Worm (Caenorhabditis elegans) whole organism, L2 larva: ENCODE results near the gene B0563.10.

Experiments used
- C34F6.9 ChIP-seq: fragments of 150-350 bp; optimal IDR thresholded peaks from 2 replicates; lab custom pipeline; 2014; ENCODE audit warnings: missing biosample characterization, missing genetic modification characterization
- R02D3.7 ChIP-seq: fragments of 150-350 bp; optimal IDR thresholded peaks from 2 replicates; lab custom pipeline; 2014; ENCODE audit warnings: missing biosample characterization, missing genetic modification characterization
- Y55F3AM.14 ChIP-seq: fragments of 200-800 bp; sonication (Bioruptor generic); optimal IDR thresholded peaks from 2 replicates; lab custom pipeline; 2018; ENCODE audit warnings: mild to moderate bottlenecking, missing genetic modification characterization, missing compliant biosample characterization
- ZK546.5 ChIP-seq: sonication (generic microtip); optimal IDR thresholded peaks from 2 replicates; lab custom pipeline; 2017; ENCODE audit warnings: missing biosample characterization, missing genetic modification characterization
- aly-2 ChIP-seq: fragments of 150-350 bp; optimal IDR thresholded peaks from 2 replicates; lab custom pipeline; 2014; ENCODE audit warnings: missing biosample characterization, missing genetic modification characterization
- blmp-1 ChIP-seq: sonication (generic microtip); optimal IDR thresholded peaks from 2 replicates; lab custom pipeline; 2017; ENCODE audit warnings: missing genetic modification characterization, mild to moderate bottlenecking, missing compliant biosample characterization, antibody characterized with exemption, moderate library complexity; ENCODE audit not compliant: insufficient read depth
- ceh-16 ChIP-seq: fragments of 150-350 bp; optimal IDR thresholded peaks from 2 replicates; lab custom pipeline; 2014; ENCODE audit warnings: missing biosample characterization, missing genetic modification characterization
- ceh-82 ChIP-seq: fragments of 150-350 bp; optimal IDR thresholded peaks from 2 replicates; lab custom pipeline; 2014; ENCODE audit warnings: missing biosample characterization, missing genetic modification characterization
- crh-2 ChIP-seq: sonication (generic microtip); optimal IDR thresholded peaks from 2 replicates; lab custom pipeline; 2017; ENCODE audit warnings: missing biosample characterization, missing genetic modification characterization
- dmd-4 ChIP-seq: sonication (generic microtip); optimal IDR thresholded peaks from 2 replicates; lab custom pipeline; 2017; ENCODE audit warnings: missing biosample characterization, missing genetic modification characterization
- elt-3 ChIP-seq: sonication (generic microtip); optimal IDR thresholded peaks from 2 replicates; lab custom pipeline; 2017; ENCODE audit warnings: missing biosample characterization, missing genetic modification characterization
- gmeb-1 ChIP-seq: fragments of 150-350 bp; optimal IDR thresholded peaks from 2 replicates; lab custom pipeline; 2014; ENCODE audit warnings: missing biosample characterization, missing genetic modification characterization
- lin-11 ChIP-seq: fragments of 150-350 bp; sonication (generic microtip); optimal IDR thresholded peaks from 2 replicates; lab custom pipeline; 2014; ENCODE audit warnings: missing biosample characterization, missing genetic modification characterization, inconsistent platforms, mixed read lengths
- lin-13 ChIP-seq: fragments of 150-350 bp; optimal IDR thresholded peaks from 2 replicates; lab custom pipeline; 2014; ENCODE audit warnings: missing biosample characterization, missing genetic modification reagents, missing genetic modification characterization
- lin-39 ChIP-seq: fragments of 150-350 bp; optimal IDR thresholded peaks from 2 replicates; lab custom pipeline; 2014; ENCODE audit warnings: missing biosample characterization, missing genetic modification reagents, missing genetic modification characterization
- lsy-2 ChIP-seq, 2 experiments: fragments of 150-350 bp in 1 of 2; sonication (generic microtip) in 1 of 2; optimal IDR thresholded peaks; 2 replicates each; lab custom pipeline; 2014 to 2017; ENCODE audit warnings: missing biosample characterization in 2 of 2, missing genetic modification characterization in 2 of 2
- mab-5 ChIP-seq: fragments of 150-350 bp; optimal IDR thresholded peaks from 2 replicates; lab custom pipeline; 2014; ENCODE audit warnings: missing biosample characterization, missing genetic modification characterization
- mbf-1 ChIP-seq: sonication (generic microtip); optimal IDR thresholded peaks from 2 replicates; lab custom pipeline; 2017; ENCODE audit warnings: missing biosample characterization, missing genetic modification characterization
- mdl-1 ChIP-seq, 2 experiments: fragments of 150-350 bp in 1 of 2; sonication (generic microtip) in 1 of 2; optimal IDR thresholded peaks; 2 replicates each; lab custom pipeline; 2017; ENCODE audit warnings: missing biosample characterization in 2 of 2, missing genetic modification characterization in 2 of 2
- nhr-10 ChIP-seq: sonication (generic microtip); optimal IDR thresholded peaks from 2 replicates; lab custom pipeline; 2017; ENCODE audit warnings: missing biosample characterization, missing genetic modification characterization
- nhr-11 ChIP-seq: fragments of 150-350 bp; optimal IDR thresholded peaks from 2 replicates; lab custom pipeline; 2014; ENCODE audit warnings: missing biosample characterization, missing genetic modification characterization
- nhr-12 ChIP-seq: fragments of 150-350 bp; optimal IDR thresholded peaks from 2 replicates; lab custom pipeline; 2014; ENCODE audit warnings: missing biosample characterization, missing genetic modification characterization
- nhr-21 ChIP-seq: fragments of 150-350 bp; optimal IDR thresholded peaks from 2 replicates; lab custom pipeline; 2014; ENCODE audit warnings: missing biosample characterization, missing genetic modification characterization
- nhr-23 ChIP-seq: fragments of 150-350 bp; optimal IDR thresholded peaks from 2 replicates; lab custom pipeline; 2014; ENCODE audit warnings: missing biosample characterization, missing genetic modification reagents, missing genetic modification characterization
- nhr-237 ChIP-seq: fragments of 150-350 bp; optimal IDR thresholded peaks from 2 replicates; lab custom pipeline; 2014; ENCODE audit warnings: missing biosample characterization, missing genetic modification characterization
- nhr-25 ChIP-seq: fragments of 150-350 bp; sonication (generic microtip); optimal IDR thresholded peaks from 3 replicates; lab custom pipeline; 2014; ENCODE audit warnings: missing biosample characterization, missing genetic modification characterization
- nhr-77 ChIP-seq: fragments of 150-350 bp; optimal IDR thresholded peaks from 2 replicates; lab custom pipeline; 2014; ENCODE audit warnings: missing biosample characterization, missing genetic modification characterization
- peb-1 ChIP-seq: fragments of 150-350 bp; optimal IDR thresholded peaks from 2 replicates; lab custom pipeline; 2014; ENCODE audit warnings: missing biosample characterization, missing genetic modification characterization
- sem-4 ChIP-seq: fragments of 150-350 bp; optimal IDR thresholded peaks from 2 replicates; lab custom pipeline; 2014; ENCODE audit warnings: missing biosample characterization, missing genetic modification reagents, missing genetic modification characterization
- sma-9 ChIP-seq, 2 experiments: fragments of 150-350 bp in 1 of 2; sonication (generic microtip) in 1 of 2; optimal IDR thresholded peaks; 2 replicates each; lab custom pipeline; 2014 to 2016; ENCODE audit warnings: missing genetic modification characterization in 2 of 2, mild to moderate bottlenecking in 1 of 2, missing biosample characterization in 1 of 2, missing compliant biosample characterization in 1 of 2, missing genetic modification reagents in 1 of 2, moderate library complexity in 1 of 2
- snpc-4 ChIP-seq: fragments of 150-350 bp; optimal IDR thresholded peaks from 2 replicates; lab custom pipeline; 2014; ENCODE audit warnings: missing biosample characterization, missing genetic modification characterization
- unc-62 ChIP-seq: fragments of 150-350 bp; optimal IDR thresholded peaks from 2 replicates; lab custom pipeline; 2014; ENCODE audit warnings: missing biosample characterization, missing genetic modification reagents, missing genetic modification characterization
- zag-1 ChIP-seq: fragments of 150-350 bp; optimal IDR thresholded peaks from 2 replicates; lab custom pipeline; 2014; ENCODE audit warnings: missing biosample characterization, missing genetic modification characterization
- ztf-1 ChIP-seq: fragments of 200-800 bp; sonication (Bioruptor generic); conservative IDR thresholded peaks from 2 replicates; pipeline ENCODE4 v1.3.6; 2022; ENCODE audit warnings: missing genetic modification characterization, missing compliant biosample characterization
- ztf-11 ChIP-seq: sonication (generic microtip); optimal IDR thresholded peaks from 2 replicates; lab custom pipeline; 2017; ENCODE audit warnings: missing biosample characterization, missing genetic modification characterization
- ztf-4 ChIP-seq: fragments of 150-350 bp; optimal IDR thresholded peaks from 2 replicates; lab custom pipeline; 2014; ENCODE audit warnings: missing biosample characterization, missing genetic modification characterization

Gene B0563.10

DNA sequence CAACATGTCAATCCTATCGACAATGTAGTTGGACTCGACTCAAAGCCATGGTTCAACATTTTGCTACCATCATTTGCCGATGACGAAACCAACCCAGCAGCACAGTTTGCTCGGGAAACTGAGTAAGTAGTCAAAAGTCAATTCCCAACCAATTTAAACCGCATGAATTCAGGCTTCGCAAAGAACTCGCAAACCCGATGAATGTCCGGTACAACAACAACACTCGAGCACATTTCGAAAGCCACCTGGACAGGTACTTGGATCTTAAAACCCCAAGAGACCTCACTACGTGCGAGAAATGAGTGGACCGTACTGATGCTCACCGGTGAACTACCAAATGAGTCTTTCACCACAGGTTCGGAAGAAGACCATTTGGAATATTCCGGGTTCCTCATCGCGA lies 27.0 kb upstream of the B0563.10 start:
- TF ChIP-seq ztf-4 (tag; lab: Kevin White, UChicago) (no peak), nhr-21 (tag; lab: Kevin White, UChicago) (no peak), gmeb-1 (no peak), ceh-82 (tag; lab: Kevin White, UChicago) (no peak), ztf-1 (no peak), nhr-12 (tag; lab: Kevin White, UChicago) (no peak), nhr-23 (tag; lab: Kevin White, UChicago) (no peak), lin-13 (GFP tag; lab: Kevin White, UChicago) (no peak), unc-62 (GFP tag; lab: Kevin White, UChicago) (no peak), lsy-2 (tag; optimal IDR thresholded peaks at IDR 0.05; lab: Kevin White, UChicago) (no peak), lin-11 (tag; lab: Kevin White, UChicago) (no peak), ZK546.5 (tag; lab: Kevin White, UChicago) (no peak), ceh-16 (tag; lab: Kevin White, UChicago) (no peak), aly-2 (no peak), peb-1 (tag; lab: Kevin White, UChicago) (no peak), nhr-11 (no peak), sem-4 (tag; lab: Kevin White, UChicago) (no peak), ztf-11 (tag; lab: Kevin White, UChicago) (no peak)

DNA sequence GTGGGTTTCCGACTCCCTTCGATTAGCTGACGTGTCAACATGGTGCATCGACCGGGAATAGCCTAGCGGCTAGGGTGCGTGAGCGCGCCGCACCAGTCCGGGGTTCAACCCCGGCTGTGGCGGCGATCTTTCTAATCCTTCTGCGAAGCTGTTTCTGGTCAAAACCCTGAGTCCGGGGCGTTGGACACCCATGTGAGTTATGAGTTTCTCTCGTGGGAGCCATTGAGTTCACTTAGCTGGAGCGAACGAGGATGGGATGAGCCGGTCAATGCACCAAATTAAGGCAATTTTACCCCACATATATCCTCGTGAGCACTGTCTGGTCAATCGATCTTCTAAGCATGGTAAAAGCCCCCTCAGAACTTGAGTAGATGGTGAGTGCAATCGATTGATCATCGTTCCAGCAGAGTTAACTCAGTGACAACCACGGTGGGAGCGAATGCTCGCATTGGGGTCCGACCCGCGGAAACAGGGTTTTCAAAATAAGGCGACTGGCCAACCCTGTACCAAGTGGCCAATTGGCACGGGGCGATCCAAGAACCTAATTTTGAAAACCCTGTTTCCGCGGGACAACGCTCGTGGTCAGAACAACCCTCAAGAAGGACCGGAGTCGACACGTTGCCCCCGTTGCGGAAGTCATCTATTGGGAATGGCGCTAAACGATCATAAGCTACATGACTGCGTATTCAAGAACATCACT lies 24.9 kb upstream of the B0563.10 start, which contains the start of gene Y81B9A.1:
Gene Y81B9A.1 (plus strand): TSS at position 650 of the 700 bp plus-strand sequence.
- TF ChIP-seq blmp-1 (tag; lab: Kevin White, UChicago) (no peak), nhr-25 (tag; lab: Kevin White, UChicago) (no peak), snpc-4 (tag; lab: Kevin White, UChicago) (no peak), C34F6.9 (tag; lab: Kevin White, UChicago) (no peak), lin-13 (GFP tag; lab: Kevin White, UChicago) (no peak), mbf-1 (tag; lab: Kevin White, UChicago) (no peak), lsy-2 (tag; optimal IDR thresholded peaks at IDR 0.05; lab: Kevin White, UChicago) (no peak)

DNA sequence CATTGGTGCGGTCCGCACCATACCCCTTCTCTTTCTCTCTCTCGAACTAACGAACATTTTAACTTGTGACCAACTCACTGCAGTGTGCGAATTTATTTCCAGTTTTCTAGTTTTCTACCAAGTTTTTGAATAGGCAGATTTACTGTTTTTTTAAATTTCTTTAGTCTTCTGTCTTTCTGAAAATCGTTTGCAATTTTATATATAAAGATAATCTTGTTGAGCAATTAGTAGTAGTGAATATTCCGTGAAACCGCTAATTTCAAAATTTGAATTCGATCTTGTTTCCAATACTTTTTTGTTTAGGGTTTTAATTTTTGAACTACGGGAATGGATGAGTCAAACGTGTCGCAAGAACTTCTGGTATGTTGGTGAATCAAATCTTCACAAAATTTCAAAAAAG lies 16.8 kb upstream of the B0563.10 start, which contains the start of gene Y81B9A.2:
Gene Y81B9A.2 (plus strand): TSS at position 301 of the 400 bp plus-strand sequence.
- no peak for TF ChIP-seq ZK546.5 (tag; lab: Kevin White, UChicago)

DNA sequence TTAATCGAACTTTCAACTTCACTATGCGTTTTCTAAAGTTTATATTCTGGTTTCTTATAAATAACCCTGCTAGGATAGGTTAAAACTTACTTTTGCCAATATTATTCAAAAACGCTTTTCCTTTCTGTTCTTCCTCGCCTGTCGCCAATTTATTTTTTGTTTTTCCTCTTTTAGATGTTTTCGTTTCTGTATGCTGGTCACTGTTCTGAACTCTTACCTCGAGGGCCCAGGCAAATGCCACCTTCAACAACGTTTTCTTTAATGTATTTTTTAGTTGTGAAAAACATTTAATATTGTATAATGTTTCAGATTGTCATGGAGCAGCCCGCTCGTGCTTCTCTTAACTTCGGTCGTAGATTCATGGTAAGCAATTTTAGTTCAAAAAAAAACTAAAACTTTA lies 15.1 kb upstream of the B0563.10 start, which contains the start of gene Y81B9A.3:
Gene Y81B9A.3 (plus strand): TSS at position 301 of the 400 bp plus-strand sequence.
- TF ChIP-seq nhr-21 (tag; lab: Kevin White, UChicago), result no peak
- TF ChIP-seq zag-1, result no peak
- no peak for TF ChIP-seq lin-39
- TF ChIP-seq nhr-25 (tag; lab: Kevin White, UChicago), result no peak
- TF ChIP-seq nhr-237 (tag; lab: Kevin White, UChicago), result no peak
- TF ChIP-seq Y55F3AM.14 (GFP tag; lab: Kevin White, UChicago), result no peak
- no peak for TF ChIP-seq nhr-10 (tag; lab: Kevin White, UChicago)
- no peak for TF ChIP-seq R02D3.7 (tag; lab: Kevin White, UChicago)
- TF ChIP-seq mab-5 (tag; lab: Kevin White, UChicago), result no peak
- no peak for TF ChIP-seq nhr-12 (tag; lab: Kevin White, UChicago)
- no peak for TF ChIP-seq nhr-77 (tag; lab: Kevin White, UChicago)
- TF ChIP-seq crh-2 (tag; lab: Kevin White, UChicago), result no peak
- TF ChIP-seq mbf-1 (tag; lab: Kevin White, UChicago), result no peak
- no peak for TF ChIP-seq dmd-4 (tag; lab: Kevin White, UChicago)
- TF ChIP-seq nhr-23 (tag; lab: Kevin White, UChicago), result no peak
- TF ChIP-seq mdl-1 (tag; optimal IDR thresholded peaks at IDR 0.05; lab: Kevin White, UChicago), result no peak
- no peak for TF ChIP-seq elt-3
- TF ChIP-seq sma-9 (GFP tag; optimal IDR thresholded peaks at IDR 0.05; lab: Kevin White, UChicago), result no peak
- TF ChIP-seq sma-9 (tag; optimal IDR thresholded peaks at IDR 0.05; lab: Kevin White, UChicago), result no peak
- TF ChIP-seq lin-13 (GFP tag; lab: Kevin White, UChicago), result no peak
